Worm (Caenorhabditis elegans): Measurements from ENCODE around the gene cyy-1.

DNA sequence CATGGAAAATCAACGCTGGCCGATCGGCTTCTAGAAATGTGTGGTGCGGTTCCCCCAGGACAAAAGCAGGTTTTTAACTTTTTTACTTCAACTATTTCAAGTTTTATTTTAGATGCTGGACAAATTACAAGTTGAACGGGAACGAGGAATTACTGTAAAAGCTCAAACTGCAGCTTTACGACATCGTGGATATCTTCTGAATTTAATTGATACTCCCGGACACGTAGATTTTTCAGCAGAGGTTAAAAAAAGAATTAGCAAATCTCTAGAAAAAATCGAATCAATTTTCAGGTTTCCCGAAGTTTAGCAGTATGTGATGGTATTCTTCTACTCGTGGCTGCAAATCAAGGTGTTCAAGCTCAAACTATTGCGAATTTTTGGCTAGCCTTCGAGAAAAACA, 23.8 kb downstream of the cyy-1 start:
- no peak for TF ChIP-seq ceh-19 (GFP tag; optimal IDR thresholded peaks at IDR 0.05)
- TF ChIP-seq unc-86 (tag; optimal IDR thresholded peaks at IDR 0.05) = no peak
- TF ChIP-seq ama-1 (optimal IDR thresholded peaks at IDR 0.05) = no peak
- no peak for TF ChIP-seq hlh-30 (tag; optimal IDR thresholded peaks at IDR 0.05; ENCODE audit: insufficient read depth)
- no peak for TF ChIP-seq F13H6.1 (tag; optimal IDR thresholded peaks at IDR 0.05)
- TF ChIP-seq nfya-1 (tag; optimal IDR thresholded peaks at IDR 0.05) = no peak
- no peak for TF ChIP-seq ceh-30 (tag; optimal IDR thresholded peaks at IDR 0.05)
- TF ChIP-seq ets-4 (tag; optimal IDR thresholded peaks at IDR 0.05) = no peak
- TF ChIP-seq pat-9 (tag; optimal IDR thresholded peaks at IDR 0.05) = no peak
- TF ChIP-seq tbx-2 (tag; optimal IDR thresholded peaks at IDR 0.05) = no peak
- TF ChIP-seq pqm-1 (tag; optimal IDR thresholded peaks at IDR 0.05) = no peak
- TF ChIP-seq ceh-18 (tag; optimal IDR thresholded peaks at IDR 0.05) = no peak
- TF ChIP-seq pag-3 (tag; optimal IDR thresholded peaks at IDR 0.05; ENCODE audit: borderline replicate concordance) = no peak

Measured in whole organism, late embryonic.